Worm (Caenorhabditis elegans) whole organism, dauer: ENCODE results near the gene T16G12.9.
"Not testable (repeated sequence)": the region's sequence is repeated elsewhere in the genome, so short reads cannot be mapped to it uniquely, and the experiment has no call there.

Experiments
- unc-62 ChIP-seq: sonication (generic microtip); optimal IDR thresholded peaks from 2 replicates; lab custom pipeline; 2017; ENCODE audit warnings: missing biosample characterization, missing genetic modification reagents, missing genetic modification characterization

T16G12.9 gene

ce11 chrIII:10088508-10088981 lies 10.5 kb upstream of the T16G12.9 start, which contains the start of gene hal-2:
TSS of gene hal-2 (minus strand) at chrIII:10088931.
- TF ChIP-seq unc-62 (GFP tag; lab: Kevin White, UChicago) = no peak

ce11 chrIII:10085983-10086382 lies 7.9 kb upstream of the T16G12.9 start, which contains the start of gene T16H12.2:
TSS of gene T16H12.2 (plus strand) at chrIII:10086283.
- TF ChIP-seq unc-62 (GFP tag; lab: Kevin White, UChicago) = no peak

ce11 chrIII:10085574-10085973 lies 7.5 kb upstream of the T16G12.9 start:
- TF ChIP-seq unc-62 (GFP tag; lab: Kevin White, UChicago) = no peak

ce11 chrIII:10085103-10085502 lies 7.1 kb upstream of the T16G12.9 start, which contains the start of gene T16H12.13:
TSS of gene T16H12.13 (plus strand) at chrIII:10085403.
- no peak for TF ChIP-seq unc-62 (GFP tag; lab: Kevin White, UChicago)

ce11 chrIII:10083242-10083641 lies 5.2 kb upstream of the T16G12.9 start, which contains the start of gene T16H12.3:
TSS of gene T16H12.3 (minus strand) at chrIII:10083292.
- no peak for TF ChIP-seq unc-62 (GFP tag; lab: Kevin White, UChicago)

ce11 chrIII:10078784-10079183 lies 733 bp upstream of the T16G12.9 start:
- no peak for TF ChIP-seq unc-62 (GFP tag; lab: Kevin White, UChicago)

ce11 chrIII:10076042-10076441 lies 2.0 kb downstream of the T16G12.9 start:
- no peak for TF ChIP-seq unc-62 (GFP tag; lab: Kevin White, UChicago)

ce11 chrIII:10069278-10069677 lies 8.8 kb downstream of the T16G12.9 start, which contains the start of gene T16G12.6:
TSS of gene T16G12.6 (plus strand) at chrIII:10069578.
- TF ChIP-seq unc-62 (GFP tag; lab: Kevin White, UChicago) = no peak

- TF ChIP-seq unc-62 (GFP tag; lab: Kevin White, UChicago) = no peak
Observed at ce11 chrIII:10064140-10064539, 13.9 kb downstream of the T16G12.9 start, which contains the start of gene ekl-6. TSS of gene ekl-6 (plus strand) at chrIII:10064404.

- no peak for TF ChIP-seq unc-62 (GFP tag; lab: Kevin White, UChicago)
Observed at ce11 chrIII:10060573-10060972, 17.5 kb downstream of the T16G12.9 start, which contains the start of gene T16G12.13. TSS of gene T16G12.13 (plus strand) at chrIII:10060865.

- TF ChIP-seq unc-62 (GFP tag; lab: Kevin White, UChicago) = no peak
Observed at ce11 chrIII:10059002-10059401, 19.0 kb downstream of the T16G12.9 start, which contains the start of gene T16G12.8. TSS of gene T16G12.8 (plus strand) at chrIII:10059302.

- no peak for TF ChIP-seq unc-62 (GFP tag; lab: Kevin White, UChicago)
Observed at ce11 chrIII:10057518-10057917, 20.5 kb downstream of the T16G12.9 start, which contains the start of gene T16G12.4. TSS of gene T16G12.4 (plus strand) at chrIII:10057818.

- no peak for TF ChIP-seq unc-62 (GFP tag; lab: Kevin White, UChicago)
Observed at ce11 chrIII:10056033-10056432, 22.0 kb downstream of the T16G12.9 start, which contains the start of gene T16G12.10. TSS of gene T16G12.10 (minus strand) at chrIII:10056133.

- not testable (repeated sequence) for TF ChIP-seq unc-62 (GFP tag; lab: Kevin White, UChicago)
Observed at ce11 chrIII:10053312-10053711, 24.7 kb downstream of the T16G12.9 start, which contains the start of gene T16G12.12. TSS of gene T16G12.12 (plus strand) at chrIII:10053612.

ce11 chrIII:10050321-10050720 lies 27.7 kb downstream of the T16G12.9 start, which contains the start of gene T16G12.3:
TSS of gene T16G12.3 (plus strand) at chrIII:10050621.
- TF ChIP-seq unc-62 (GFP tag; lab: Kevin White, UChicago) = not testable (repeated sequence)

ce11 chrIII:10049682-10050081 lies 28.4 kb downstream of the T16G12.9 start, which contains the start of gene T16G12.1:
TSS of gene T16G12.1 (minus strand) at chrIII:10049857.
- no peak for TF ChIP-seq unc-62 (GFP tag; lab: Kevin White, UChicago)

- TF ChIP-seq unc-62 (GFP tag; lab: Kevin White, UChicago) = no peak
Observed at ce11 chrIII:10040013-10040412, 38.0 kb downstream of the T16G12.9 start, which contains the start of gene T16G12.7. TSS of gene T16G12.7 (minus strand) at chrIII:10040113.
